Worm (Caenorhabditis elegans) whole organism, late embryonic: ENCODE measurements around the gene rol-1.
A peak's percentile ranks its signal among the peaks of the same experiment; 100 is the strongest.
"Not testable (repeated sequence)": the region's sequence is repeated elsewhere in the genome, so short reads cannot be mapped to it uniquely, and the experiment has no call there.

Experiments used
- C38D4.7 ChIP-seq: fragments of 200-800 bp; sonication (Bioruptor generic); optimal IDR thresholded peaks from 2 replicates; lab custom pipeline; 2018; ENCODE audit warnings: mild to moderate bottlenecking, missing genetic modification characterization, moderate library complexity, missing compliant biosample characterization
- F13H6.1 ChIP-seq: sonication (generic microtip); optimal IDR thresholded peaks from 2 replicates; lab custom pipeline; 2016; ENCODE audit warnings: missing genetic modification characterization, missing compliant biosample characterization
- K02D7.2 ChIP-seq: sonication (generic microtip); optimal IDR thresholded peaks from 2 replicates; lab custom pipeline; 2017; ENCODE audit warnings: mild to moderate bottlenecking, missing genetic modification characterization, missing compliant biosample characterization
- Y22D7AL.16 ChIP-seq: sonication (generic microtip); optimal IDR thresholded peaks from 2 replicates; lab custom pipeline; 2016; ENCODE audit warnings: missing genetic modification characterization, missing compliant biosample characterization
- ceh-14 ChIP-seq: sonication (generic microtip); optimal IDR thresholded peaks from 2 replicates; lab custom pipeline; 2016; ENCODE audit warnings: missing genotype, missing genetic modification characterization, missing compliant biosample characterization
- ceh-18 ChIP-seq: sonication (generic microtip); optimal IDR thresholded peaks from 2 replicates; lab custom pipeline; 2016; ENCODE audit warnings: missing genetic modification characterization, missing compliant biosample characterization
- ceh-22 ChIP-seq: sonication (generic microtip); optimal IDR thresholded peaks from 2 replicates; lab custom pipeline; 2017; ENCODE audit warnings: missing biosample characterization, missing genetic modification characterization
- ceh-24 ChIP-seq: sonication (generic microtip); optimal IDR thresholded peaks from 2 replicates; lab custom pipeline; 2016; ENCODE audit warnings: mild to moderate bottlenecking, missing genetic modification characterization, missing compliant biosample characterization
- ceh-30 ChIP-seq: fragments of 150-350 bp; optimal IDR thresholded peaks from 2 replicates; lab custom pipeline; 2014; ENCODE audit warnings: missing biosample characterization, missing genetic modification characterization
- ceh-31 ChIP-seq: sonication (generic microtip); optimal IDR thresholded peaks from 2 replicates; lab custom pipeline; 2016; ENCODE audit warnings: missing genetic modification characterization, missing compliant biosample characterization
- ceh-34 ChIP-seq: sonication (generic microtip); optimal IDR thresholded peaks from 2 replicates; lab custom pipeline; 2016; ENCODE audit warnings: mild to moderate bottlenecking, missing genetic modification characterization, missing compliant biosample characterization
- ceh-45 ChIP-seq: fragments of 200-800 bp; sonication (Bioruptor generic); IDR thresholded peaks from 2 replicates; pipeline ENCODE4 v1.3.6; 2022; ENCODE audit warnings: missing genetic modification reagents, missing genetic modification characterization, missing compliant biosample characterization
- ceh-9 ChIP-seq: sonication (generic microtip); optimal IDR thresholded peaks from 2 replicates; lab custom pipeline; 2016; ENCODE audit warnings: mild to moderate bottlenecking, missing genetic modification characterization, inconsistent platforms, missing compliant biosample characterization
- che-1 ChIP-seq: sonication (generic microtip); optimal IDR thresholded peaks from 2 replicates; lab custom pipeline; 2016; ENCODE audit warnings: mild to moderate bottlenecking, missing genetic modification characterization, missing compliant biosample characterization
- dmd-4 ChIP-seq: sonication (generic microtip); optimal IDR thresholded peaks from 2 replicates; lab custom pipeline; 2016; ENCODE audit warnings: borderline replicate concordance, missing genetic modification characterization, missing compliant biosample characterization
- elt-2 ChIP-seq: sonication (generic microtip); optimal IDR thresholded peaks from 2 replicates; lab custom pipeline; 2016; ENCODE audit warnings: missing genetic modification reagents, missing genetic modification characterization, missing compliant biosample characterization
- eyg-1 ChIP-seq: sonication (generic microtip); optimal IDR thresholded peaks from 2 replicates; lab custom pipeline; 2016; ENCODE audit warnings: missing genotype, missing genetic modification characterization, missing compliant biosample characterization
- fax-1 ChIP-seq: sonication (generic microtip); optimal IDR thresholded peaks from 2 replicates; lab custom pipeline; 2016; ENCODE audit warnings: missing genotype, missing genetic modification characterization, missing compliant biosample characterization
- fkh-10 ChIP-seq: fragments of 150-350 bp; optimal IDR thresholded peaks from 2 replicates; lab custom pipeline; 2014; ENCODE audit warnings: missing biosample characterization, missing genetic modification reagents, missing genetic modification characterization
- fkh-6 ChIP-seq: sonication (generic microtip); optimal IDR thresholded peaks from 2 replicates; lab custom pipeline; 2016; ENCODE audit warnings: missing genetic modification characterization, missing compliant biosample characterization
- hlh-15 ChIP-seq: sonication (generic microtip); optimal IDR thresholded peaks from 2 replicates; lab custom pipeline; 2016; ENCODE audit warnings: missing genetic modification characterization, missing compliant biosample characterization
- hlh-6 ChIP-seq: sonication (generic microtip); optimal IDR thresholded peaks from 2 replicates; lab custom pipeline; 2016; ENCODE audit warnings: missing genotype, missing genetic modification characterization, missing compliant biosample characterization
- lim-6 ChIP-seq: sonication (generic microtip); optimal IDR thresholded peaks from 2 replicates; lab custom pipeline; 2016; ENCODE audit warnings: missing genetic modification characterization, missing compliant biosample characterization
- mec-3 ChIP-seq: sonication (generic microtip); optimal IDR thresholded peaks from 2 replicates; lab custom pipeline; 2016; ENCODE audit warnings: borderline replicate concordance, missing genetic modification characterization, missing compliant biosample characterization
- nfya-1 ChIP-seq: sonication (generic microtip); optimal IDR thresholded peaks from 2 replicates; lab custom pipeline; 2017; ENCODE audit warnings: missing genetic modification characterization, mild to moderate bottlenecking, missing compliant biosample characterization, antibody characterized with exemption, moderate library complexity
- nhr-11 ChIP-seq: fragments of 150-350 bp; optimal IDR thresholded peaks from 2 replicates; lab custom pipeline; 2014; ENCODE audit warnings: missing biosample characterization, missing genetic modification characterization
- nhr-232 ChIP-seq: sonication (generic microtip); optimal IDR thresholded peaks from 2 replicates; lab custom pipeline; 2016; ENCODE audit warnings: missing genetic modification characterization, missing compliant biosample characterization
- npax-4 ChIP-seq: sonication (generic microtip); optimal IDR thresholded peaks from 2 replicates; lab custom pipeline; 2016; ENCODE audit warnings: missing genetic modification characterization, missing compliant biosample characterization
- odd-2 ChIP-seq: sonication (generic microtip); optimal IDR thresholded peaks from 2 replicates; lab custom pipeline; 2017; ENCODE audit warnings: antibody characterized with exemption, mild to moderate bottlenecking, missing genetic modification characterization, missing compliant biosample characterization
- pag-3 ChIP-seq: sonication (generic microtip); optimal IDR thresholded peaks from 2 replicates; lab custom pipeline; 2016; ENCODE audit warnings: missing compliant biosample characterization, missing genetic modification characterization, borderline replicate concordance
- pat-9 ChIP-seq: fragments of 200-800 bp; sonication (Bioruptor generic); optimal IDR thresholded peaks from 2 replicates; lab custom pipeline; 2018; ENCODE audit warnings: mild to moderate bottlenecking, missing genetic modification characterization, moderate library complexity, missing compliant biosample characterization
- pqm-1 ChIP-seq: sonication (generic microtip); optimal IDR thresholded peaks from 2 replicates; lab custom pipeline; 2016; ENCODE audit warnings: missing genetic modification characterization, missing compliant biosample characterization
- ref-2 ChIP-seq: sonication (generic microtip); optimal IDR thresholded peaks from 2 replicates; lab custom pipeline; 2016; ENCODE audit warnings: missing genetic modification characterization, missing compliant biosample characterization
- rnt-1 ChIP-seq: sonication (generic microtip); optimal IDR thresholded peaks from 2 replicates; lab custom pipeline; 2016; ENCODE audit warnings: missing genetic modification characterization, missing compliant biosample characterization
- sox-2 ChIP-seq: fragments of 200-800 bp; sonication (Bioruptor generic); IDR thresholded peaks from 2 replicates; pipeline ENCODE4 v1.3.6; 2022; ENCODE audit warnings: missing genetic modification reagents, missing genetic modification characterization, missing compliant biosample characterization
- sox-4 ChIP-seq: sonication (generic microtip); optimal IDR thresholded peaks from 2 replicates; lab custom pipeline; 2017; ENCODE audit warnings: mild to moderate bottlenecking, missing genetic modification characterization, inconsistent platforms, missing compliant biosample characterization
- tbx-2 ChIP-seq: sonication (generic microtip); optimal IDR thresholded peaks from 2 replicates; lab custom pipeline; 2016; ENCODE audit warnings: missing genetic modification characterization, missing compliant biosample characterization
- ttx-3 ChIP-seq: sonication (generic microtip); optimal IDR thresholded peaks from 2 replicates; lab custom pipeline; 2016; ENCODE audit warnings: missing genetic modification reagents, missing genetic modification characterization, missing compliant biosample characterization
- unc-3 ChIP-seq, 2 experiments: fragments of 200-800 bp in 1 of 2; sonication (Bioruptor generic) in 1 of 2; sonication (generic microtip) in 1 of 2; conservative IDR thresholded peaks in 1 of 2; optimal IDR thresholded peaks in 1 of 2; 2 replicates each; pipeline versions ENCODE4 v1.3.6 to Lab custom; 2016 to 2022; ENCODE audit warnings: missing compliant biosample characterization in 2 of 2, missing genetic modification characterization in 2 of 2, missing genetic modification reagents in 1 of 2
- unc-55 ChIP-seq: sonication (generic microtip); optimal IDR thresholded peaks from 2 replicates; lab custom pipeline; 2017; ENCODE audit warnings: missing biosample characterization, missing genetic modification reagents, missing genetic modification characterization
- zip-5 ChIP-seq: sonication (generic microtip); optimal IDR thresholded peaks from 2 replicates; lab custom pipeline; 2016; ENCODE audit warnings: missing genetic modification characterization, missing compliant biosample characterization
- ztf-16 ChIP-seq: sonication (generic microtip); optimal IDR thresholded peaks from 2 replicates; lab custom pipeline; 2017; ENCODE audit warnings: missing genetic modification characterization, missing compliant biosample characterization

rol-1 gene

ce11 chrII:12172273-12172672 lies at the start of gene rol-1:
TSS of gene rol-1 (plus strand) at chrII:12172573.
- TF ChIP-seq ceh-22 (tag; lab: Kevin White, UChicago) (no peak), ztf-16 (tag; lab: Kevin White, UChicago) (no peak), ttx-3 (tag; lab: Kevin White, UChicago) (no peak), elt-2 (no peak), pag-3 (tag; lab: Kevin White, UChicago) (no peak), ceh-34 (tag; lab: Kevin White, UChicago) (no peak), C38D4.7 (GFP tag; lab: Kevin White, UChicago) (no peak), fkh-10 (no peak), pat-9 (no peak), nhr-232 (tag; lab: Kevin White, UChicago) (no peak), K02D7.2 (tag; lab: Kevin White, UChicago) (no peak), mec-3 (tag; lab: Kevin White, UChicago) (no peak), ceh-14 (no peak), ceh-9 (no peak), sox-4 (tag; lab: Kevin White, UChicago) (no peak), lim-6 (tag; lab: Kevin White, UChicago) (no peak), nhr-11 (tag; lab: Kevin White, UChicago) (no peak), hlh-15 (no peak), unc-55 (GFP tag; lab: Kevin White, UChicago) (no peak)
- TF ChIP-seq, all 69 proteins: peak for 0

- 0 out of 2 replicates have a peak, but pooled peaks have one; percentile 4 for TF ChIP-seq unc-3 (GFP tag; conservative IDR thresholded peaks at IDR 0.05; lab: Robert Waterston, UW)
- not testable (repeated sequence) for TF ChIP-seq unc-3 (tag; optimal IDR thresholded peaks at IDR 0.05; lab: Kevin White, UChicago)
Measured at ce11 chrII:12122694-12123093, 49.7 kb upstream of the rol-1 start.

- TF ChIP-seq rnt-1 (tag; lab: Kevin White, UChicago) (no peak), nfya-1 (tag; lab: Kevin White, UChicago) (peak; percentile 91)
Measured at ce11 chrII:12130393-12130792, 42.0 kb upstream of the rol-1 start.

- no peak for TF ChIP-seq mec-3 (tag; lab: Kevin White, UChicago)
Measured at ce11 chrII:12130868-12131267, 41.5 kb upstream of the rol-1 start, which contains the start of gene set-24. TSS of gene set-24 (minus strand) at chrII:12130968.

ce11 chrII:12137983-12138382 lies 34.4 kb upstream of the rol-1 start:
- TF ChIP-seq ceh-9 (no peak), npax-4 (no peak), ceh-30 (tag; lab: Kevin White, UChicago) (no peak), dmd-4 (tag; lab: Kevin White, UChicago) (no peak), ceh-18 (tag; lab: Kevin White, UChicago) (no peak), ref-2 (tag; lab: Kevin White, UChicago) (no peak), ceh-31 (tag; lab: Kevin White, UChicago) (no peak), tbx-2 (tag; lab: Kevin White, UChicago) (no peak), sox-2 (GFP tag; lab: Robert Waterston, UW) (no peak), fkh-6 (tag; lab: Kevin White, UChicago) (no peak), hlh-15 (no peak), F13H6.1 (tag; lab: Kevin White, UChicago) (no peak), che-1 (tag; lab: Kevin White, UChicago) (no peak), unc-55 (GFP tag; lab: Kevin White, UChicago) (no peak)

ce11 chrII:12143558-12143957 lies 28.8 kb upstream of the rol-1 start:
- TF ChIP-seq Y22D7AL.16 (tag; lab: Kevin White, UChicago) (no peak), pqm-1 (tag; lab: Kevin White, UChicago) (no peak), ceh-31 (tag; lab: Kevin White, UChicago) (no peak), hlh-6 (tag; lab: Kevin White, UChicago) (no peak), fax-1 (no peak), K02D7.2 (tag; lab: Kevin White, UChicago) (no peak), ceh-9 (no peak), sox-4 (tag; lab: Kevin White, UChicago) (no peak), ttx-3 (tag; lab: Kevin White, UChicago) (no peak), odd-2 (tag; lab: Kevin White, UChicago) (no peak), unc-55 (GFP tag; lab: Kevin White, UChicago) (no peak), pag-3 (tag; lab: Kevin White, UChicago) (no peak), ceh-45 (GFP tag; lab: Robert Waterston, UW) (no peak), zip-5 (no peak), ceh-24 (tag; lab: Kevin White, UChicago) (no peak), eyg-1 (tag; lab: Kevin White, UChicago) (no peak), sox-2 (GFP tag; lab: Robert Waterston, UW) (no peak)
- TF ChIP-seq, all 69 proteins: peak for 0
